In the genomic region with DNA sequence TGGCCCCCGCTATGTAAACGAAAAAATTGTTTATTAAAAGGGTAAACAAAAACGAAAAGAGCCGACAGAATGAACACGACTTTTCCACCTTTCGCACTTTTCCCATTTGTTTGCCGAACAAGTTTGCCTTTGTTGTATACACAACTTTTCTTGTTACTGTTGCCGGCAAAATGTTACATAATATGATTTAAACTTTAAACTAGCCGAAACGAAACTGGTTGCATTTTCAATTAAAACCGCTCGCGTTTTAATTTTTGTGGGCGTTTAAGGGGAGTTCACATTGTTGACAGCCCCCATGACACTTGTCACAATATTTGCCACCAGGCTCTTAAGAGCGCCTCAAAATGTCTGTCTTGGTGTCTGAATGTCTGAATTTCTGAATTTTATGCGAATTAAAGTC, we compare ENCODE assay signal across 2 fruit fly cellular contexts.
TF ChIP-seq lines count a peak whose summit lies in the region.

No protein-coding gene starts in this region.

- no peak for TF ChIP-seq CTCF in whole organism, embryonic (GFP tag; optimal IDR thresholded peaks at IDR 0.05; lab: Kevin White, UChicago)

TF ChIP-seq in whole organism, embryonic, 481 proteins besides CTCF, POLR2A, EP300 and RAD21:
- TF ChIP-seq Asciz (GFP tag; optimal IDR thresholded peaks at IDR 0.05; lab: Kevin White, UChicago) (peak; percentile 10), CG12769 (tag; optimal IDR thresholded peaks at IDR 0.05; lab: Kevin White, UChicago) (no peak), D19A (tag; optimal IDR thresholded peaks at IDR 0.05; lab: Kevin White, UChicago) (no peak), CG11504 (tag; optimal IDR thresholded peaks at IDR 0.05; lab: Kevin White, UChicago) (no peak), CG2202 (tag; optimal IDR thresholded peaks at IDR 0.05; lab: Kevin White, UChicago) (no peak), ATbp (GFP tag; optimal IDR thresholded peaks at IDR 0.05; lab: Kevin White, UChicago) (peak; percentile 30), Vsx1 (GFP tag; optimal IDR thresholded peaks at IDR 0.05; lab: Kevin White, UChicago) (peak; percentile 6), CG4360 (GFP tag; IDR thresholded peaks at IDR 0.05; lab: Robert Waterston, UW) (no peak), CG3281 (GFP tag; optimal IDR thresholded peaks at IDR 0.05; lab: Kevin White, UChicago) (peak; percentile 1), en (GFP tag; optimal IDR thresholded peaks at IDR 0.05; lab: Kevin White, UChicago) (no peak), vnd (GFP tag; IDR thresholded peaks at IDR 0.05; lab: Robert Waterston, UW; ENCODE audit: partially characterized antibody) (no peak), jigr1 (GFP tag; IDR thresholded peaks at IDR 0.05; lab: Robert Waterston, UW) (no peak), CG13287 (GFP tag; IDR thresholded peaks at IDR 0.05; lab: Robert Waterston, UW; ENCODE audit: partially characterized antibody) (no peak), CG12219 (GFP tag; optimal IDR thresholded peaks at IDR 0.05; lab: Kevin White, UChicago) (no peak), Pdp1 (GFP tag; optimal IDR thresholded peaks at IDR 0.05; lab: Kevin White, UChicago) (peak in 1 of 2 experiments; percentile 90), CG6272 (GFP tag; IDR thresholded peaks at IDR 0.05; lab: Robert Waterston, UW) (no peak), PHDP (tag; optimal IDR thresholded peaks at IDR 0.05; lab: Kevin White, UChicago) (peak; percentile 5), Atf3 (GFP tag; optimal IDR thresholded peaks at IDR 0.05; lab: Kevin White, UChicago) (no peak), scrt (GFP tag; optimal IDR thresholded peaks at IDR 0.05; lab: Kevin White, UChicago) (no peak), btn (GFP tag; optimal IDR thresholded peaks at IDR 0.05; lab: Kevin White, UChicago) (no peak), CG9817 (tag; optimal IDR thresholded peaks at IDR 0.05; lab: Kevin White, UChicago) (no peak), CG34224 (GFP tag; IDR thresholded peaks at IDR 0.05; lab: Robert Waterston, UW; ENCODE audit: partially characterized antibody) (no peak), CG2129 (GFP tag; IDR thresholded peaks at IDR 0.05; lab: Robert Waterston, UW; ENCODE audit: partially characterized antibody) (no peak), onecut (GFP tag; IDR thresholded peaks at IDR 0.05; lab: Robert Waterston, UW) (no peak), fd64A (GFP tag; optimal IDR thresholded peaks at IDR 0.05; lab: Kevin White, UChicago) (no peak), Med (GFP tag; lab: Kevin White, UChicago) (peak; percentile 32), Myb (GFP tag; optimal IDR thresholded peaks at IDR 0.05; lab: Kevin White, UChicago) (no peak), ci (GFP tag; IDR thresholded peaks at IDR 0.05; lab: Robert Waterston, UW) (peak; percentile 52; the same call in 2 of the 3 replicates), Fer3 (tag; optimal IDR thresholded peaks at IDR 0.05; lab: Kevin White, UChicago) (no peak), Fer1 (GFP tag; optimal IDR thresholded peaks at IDR 0.05; lab: Kevin White, UChicago) (no peak), odd (GFP tag; optimal IDR thresholded peaks at IDR 0.05; lab: Kevin White, UChicago) (no peak)
TF ChIP-seq in whole organism, embryonic: peak in this region for 8.

TF ChIP-seq in whole organism, prepupa, 60 proteins besides CTCF, POLR2A, EP300 and RAD21:
- no peak for TF ChIP-seq ss (GFP tag; optimal IDR thresholded peaks at IDR 0.05; lab: Kevin White, UChicago)
- peak; percentile 41 for TF ChIP-seq fkh (GFP tag; optimal IDR thresholded peaks at IDR 0.05; lab: Kevin White, UChicago)
- TF ChIP-seq Met (GFP tag; optimal IDR thresholded peaks at IDR 0.05; lab: Kevin White, UChicago) = no peak
- no peak for TF ChIP-seq Smox (GFP tag; optimal IDR thresholded peaks at IDR 0.05; lab: Kevin White, UChicago)
- no peak for TF ChIP-seq CG1621 (tag; optimal IDR thresholded peaks at IDR 0.05; lab: Kevin White, UChicago)
- TF ChIP-seq fd59A (GFP tag; optimal IDR thresholded peaks at IDR 0.05; lab: Kevin White, UChicago) = no peak
- no peak for TF ChIP-seq CG6276 (GFP tag; optimal IDR thresholded peaks at IDR 0.05; lab: Kevin White, UChicago)
- TF ChIP-seq CG32006 (GFP tag; optimal IDR thresholded peaks at IDR 0.05; lab: Kevin White, UChicago) = no peak
